Fruit fly (Drosophila melanogaster): ENCODE measurements around the gene cm.

Gene cm

dm6 chrX:6985182-6985851 lies 25.6 kb downstream of the cm start (continued):
- peak; percentile 54 for TF ChIP-seq CG4318 (GFP tag; optimal IDR thresholded peaks at IDR 0.05)
- TF ChIP-seq CG6854 (GFP tag; optimal IDR thresholded peaks at IDR 0.05), result peak; percentile 76
- peak; percentile 78 for TF ChIP-seq CG6808 (GFP tag; optimal IDR thresholded peaks at IDR 0.05)
- TF ChIP-seq CG6792 (GFP tag; optimal IDR thresholded peaks at IDR 0.05), result peak; percentile 92
- no peak for TF ChIP-seq Hr38 (GFP tag; optimal IDR thresholded peaks at IDR 0.05)
- TF ChIP-seq Ets96B (tag; optimal IDR thresholded peaks at IDR 0.05), result peak; percentile 88
- TF ChIP-seq salr (GFP tag; optimal IDR thresholded peaks at IDR 0.05), result peak; percentile 44 to 79
- peak; percentile 76 for TF ChIP-seq CG6276 (GFP tag; optimal IDR thresholded peaks at IDR 0.05)
- TF ChIP-seq Ets21C (GFP tag; optimal IDR thresholded peaks at IDR 0.05), result peak; percentile 91
- peak; percentile 96 for TF ChIP-seq topi (GFP tag; optimal IDR thresholded peaks at IDR 0.05)
- peak; percentile 88 for TF ChIP-seq net (GFP tag; optimal IDR thresholded peaks at IDR 0.05)
- TF ChIP-seq Sox102F (GFP tag; optimal IDR thresholded peaks at IDR 0.05), result peak; percentile 96
- TF ChIP-seq cyc (GFP tag; optimal IDR thresholded peaks at IDR 0.05), result peak; percentile 93
- TF ChIP-seq OdsH (GFP tag; optimal IDR thresholded peaks at IDR 0.05), result peak; percentile 86
- peak; percentile 75 for TF ChIP-seq Sox15 (GFP tag; optimal IDR thresholded peaks at IDR 0.05)
- peak; percentile 58 for TF ChIP-seq Gug (GFP tag; IDR thresholded peaks at IDR 0.05)
- peak; percentile 93 for TF ChIP-seq Hr39 (GFP tag; optimal IDR thresholded peaks at IDR 0.05)
- peak; percentile 93 for TF ChIP-seq CG31627 (GFP tag; optimal IDR thresholded peaks at IDR 0.05)
- peak; percentile 77 for TF ChIP-seq CG11902 (GFP tag; optimal IDR thresholded peaks at IDR 0.05)
- peak; percentile 85 for TF ChIP-seq CG3032 (tag; optimal IDR thresholded peaks at IDR 0.05)
- peak; percentile 89 for TF ChIP-seq CG34406 (GFP tag; optimal IDR thresholded peaks at IDR 0.05)
- peak; percentile 83 for TF ChIP-seq fd59A (GFP tag; optimal IDR thresholded peaks at IDR 0.05)
- peak; percentile 93 for TF ChIP-seq Eip75B (GFP tag; optimal IDR thresholded peaks at IDR 0.05)
- TF ChIP-seq CG32006 (GFP tag; optimal IDR thresholded peaks at IDR 0.05), result peak; percentile 80
- TF ChIP-seq ss (GFP tag; optimal IDR thresholded peaks at IDR 0.05), result peak; percentile 86 to 87
- peak; percentile 70 for TF ChIP-seq CG11762 (GFP tag; optimal IDR thresholded peaks at IDR 0.05; ENCODE audit: insufficient read depth)
- peak; percentile 98 for TF ChIP-seq svp (GFP tag)
- TF ChIP-seq CG6163 (GFP tag; IDR thresholded peaks at IDR 0.05), result peak; percentile 90
- peak; percentile 90 for TF ChIP-seq acj6 (GFP tag; optimal IDR thresholded peaks at IDR 0.05)
- peak; percentile 98 for TF ChIP-seq Eip78C (GFP tag)
- TF ChIP-seq Eip93F (GFP tag; optimal IDR thresholded peaks at IDR 0.05), result peak; percentile 93
- TF ChIP-seq achi (GFP tag; optimal IDR thresholded peaks at IDR 0.05), result peak; percentile 89
- no peak for TF ChIP-seq fd85E (GFP tag; optimal IDR thresholded peaks at IDR 0.05)
- peak; percentile 83 for TF ChIP-seq CG8119 (GFP tag; IDR thresholded peaks at IDR 0.05)
- TF ChIP-seq vri (GFP tag; optimal IDR thresholded peaks at IDR 0.05), result peak; percentile 96
- peak; percentile 70 for TF ChIP-seq CG7368 (GFP tag; optimal IDR thresholded peaks at IDR 0.05)
- peak; percentile 79 for TF ChIP-seq spab (GFP tag; optimal IDR thresholded peaks at IDR 0.05)

- TF ChIP-seq esn (GFP tag; optimal IDR thresholded peaks at IDR 0.05) (peak; percentile 49), CG34406 (GFP tag; optimal IDR thresholded peaks at IDR 0.05) (peak; percentile 51), Hr39 (GFP tag; optimal IDR thresholded peaks at IDR 0.05) (no peak), CG10669 (GFP tag; optimal IDR thresholded peaks at IDR 0.05) (peak; percentile 44), dsx (GFP tag; optimal IDR thresholded peaks at IDR 0.05; ENCODE audit: poor library complexity, severe bottlenecking) (peak; percentile 84), eg (GFP tag; IDR thresholded peaks at IDR 0.05) (0 out of 3 replicates have a peak, but pooled peaks have one; percentile 21), topi (GFP tag; optimal IDR thresholded peaks at IDR 0.05) (peak; percentile 37), Met (GFP tag; optimal IDR thresholded peaks at IDR 0.05) (peak; percentile 36), Sox15 (GFP tag; optimal IDR thresholded peaks at IDR 0.05) (no peak), CG7368 (GFP tag; optimal IDR thresholded peaks at IDR 0.05) (peak; percentile 28), spab (GFP tag; optimal IDR thresholded peaks at IDR 0.05) (peak; percentile 56), Gug (GFP tag; IDR thresholded peaks at IDR 0.05) (0 out of 2 replicates have a peak, but pooled peaks have one; percentile 27), salr (GFP tag; optimal IDR thresholded peaks at IDR 0.05) (peak; percentile 29 to 46), CG31627 (GFP tag; optimal IDR thresholded peaks at IDR 0.05) (no peak), Hr38 (GFP tag; optimal IDR thresholded peaks at IDR 0.05) (no peak), CG10631 (GFP tag; optimal IDR thresholded peaks at IDR 0.05) (peak; percentile 60), CG9139 (GFP tag; optimal IDR thresholded peaks at IDR 0.05) (peak; percentile 14), CG8119 (GFP tag; IDR thresholded peaks at IDR 0.05) (peak; percentile 74), fkh (GFP tag; optimal IDR thresholded peaks at IDR 0.05) (no peak), dac (GFP tag; optimal IDR thresholded peaks at IDR 0.05) (no peak), Lpt (GFP tag; optimal IDR thresholded peaks at IDR 0.05) (peak; percentile 27)
These were observed 27.2 kb downstream of the cm start for dm6 chrX:6983500-6984320.
